Worm (Caenorhabditis elegans) whole organism, young adult: ENCODE results near the gene mam-2.

Experiments
- C17E4.6 ChIP-seq: fragments of 200-800 bp; sonication (Bioruptor generic); IDR thresholded peaks from 2 replicates; pipeline ENCODE4 v1.3.6; 2022; ENCODE audit warnings: missing genetic modification reagents, missing genetic modification characterization, missing compliant biosample characterization
- D2030.7 ChIP-seq: fragments of 200-800 bp; sonication (Bioruptor generic); IDR thresholded peaks from 2 replicates; pipeline ENCODE4 v1.3.6; 2022; ENCODE audit warnings: missing genetic modification reagents, missing genetic modification characterization, missing compliant biosample characterization
- F37B4.10 ChIP-seq: fragments of 200-800 bp; sonication (Bioruptor generic); IDR thresholded peaks from 2 replicates; pipeline ENCODE4 v1.3.6; 2022; ENCODE audit warnings: missing genetic modification characterization, missing compliant biosample characterization
- F39B2.1 ChIP-seq: fragments of 200-800 bp; sonication (Bioruptor generic); IDR thresholded peaks from 2 replicates; pipeline ENCODE4 v1.3.6; 2022; ENCODE audit warnings: missing genetic modification reagents, missing genetic modification characterization, missing compliant biosample characterization
- F49E8.2 ChIP-seq: sonication (generic microtip); optimal IDR thresholded peaks from 3 replicates; lab custom pipeline; 2017; ENCODE audit warnings: missing genetic modification characterization, mild to moderate bottlenecking, missing compliant biosample characterization, antibody characterized with exemption, moderate library complexity; ENCODE audit not compliant: insufficient read depth
- F55B11.4 ChIP-seq: sonication (generic microtip); optimal IDR thresholded peaks from 2 replicates; lab custom pipeline; 2016; ENCODE audit warnings: missing compliant biosample characterization, missing genetic modification characterization, borderline replicate concordance; ENCODE audit not compliant: insufficient read depth
- F57C9.4 ChIP-seq: sonication (generic microtip); optimal IDR thresholded peaks from 2 replicates; lab custom pipeline; 2017; ENCODE audit warnings: mild to moderate bottlenecking, missing genetic modification characterization, missing compliant biosample characterization
- K12H6.12 ChIP-seq: fragments of 200-800 bp; sonication (Bioruptor generic); optimal IDR thresholded peaks from 2 replicates; lab custom pipeline; 2018; ENCODE audit warnings: mild to moderate bottlenecking, missing genetic modification characterization, missing compliant biosample characterization
- T07F8.4 ChIP-seq: sonication (generic microtip); optimal IDR thresholded peaks from 2 replicates; lab custom pipeline; 2016; ENCODE audit warnings: mild to moderate bottlenecking, missing genetic modification characterization, moderate library complexity, missing compliant biosample characterization
- akir-1 ChIP-seq: fragments of 200-800 bp; sonication (Bioruptor generic); optimal IDR thresholded peaks from 2 replicates; lab custom pipeline; 2018; ENCODE audit warnings: mild to moderate bottlenecking, missing genetic modification characterization, moderate library complexity, missing compliant biosample characterization
- attf-3 ChIP-seq: fragments of 200-800 bp; sonication (Bioruptor generic); conservative IDR thresholded peaks from 2 replicates; pipeline ENCODE4 v1.3.6; 2022; ENCODE audit warnings: missing genetic modification reagents, missing genetic modification characterization, missing compliant biosample characterization
- attf-6 ChIP-seq: fragments of 200-800 bp; sonication (Bioruptor generic); IDR thresholded peaks from 2 replicates; pipeline ENCODE4 v1.3.6; 2022; ENCODE audit warnings: missing genetic modification reagents, missing genetic modification characterization, missing compliant biosample characterization
- ccch-3 ChIP-seq: fragments of 200-800 bp; sonication (Bioruptor generic); optimal IDR thresholded peaks from 2 replicates; lab custom pipeline; 2018; ENCODE audit warnings: mild to moderate bottlenecking, missing genetic modification characterization, missing compliant biosample characterization
- cebp-2 ChIP-seq: fragments of 200-800 bp; sonication (Bioruptor generic); IDR thresholded peaks from 2 replicates; pipeline ENCODE4 v1.3.6; 2022; ENCODE audit warnings: missing genetic modification characterization, missing compliant biosample characterization
- ceh-100 ChIP-seq: fragments of 200-800 bp; sonication (Bioruptor generic); IDR thresholded peaks from 2 replicates; pipeline ENCODE4 v1.3.6; 2022; ENCODE audit warnings: missing genetic modification reagents, missing genetic modification characterization, missing compliant biosample characterization
- efl-1 ChIP-seq: fragments of 150-350 bp; optimal IDR thresholded peaks from 2 replicates; lab custom pipeline; 2014; ENCODE audit warnings: missing biosample characterization, missing genetic modification reagents, missing genetic modification characterization
- egl-44 ChIP-seq: fragments of 200-800 bp; sonication (Bioruptor generic); IDR thresholded peaks from 2 replicates; pipeline ENCODE4 v1.3.6; 2022; ENCODE audit warnings: missing genetic modification reagents, missing genetic modification characterization, missing compliant biosample characterization
- fkh-3 ChIP-seq: sonication (generic microtip); optimal IDR thresholded peaks from 2 replicates; lab custom pipeline; 2016; ENCODE audit warnings: mild to moderate bottlenecking, missing genetic modification characterization, missing compliant biosample characterization
- gei-17 ChIP-seq: fragments of 200-800 bp; sonication (Bioruptor generic); optimal IDR thresholded peaks from 2 replicates; lab custom pipeline; 2018; ENCODE audit warnings: mild to moderate bottlenecking, missing genetic modification characterization, missing compliant biosample characterization
- him-1 ChIP-seq: sonication (generic microtip); optimal IDR thresholded peaks from 2 replicates; lab custom pipeline; 2016; ENCODE audit warnings: missing genotype, missing genetic modification reagents, missing genetic modification characterization, missing compliant biosample characterization
- hmg-1.2 ChIP-seq: fragments of 200-800 bp; sonication (Bioruptor generic); IDR thresholded peaks from 2 replicates; pipeline ENCODE4 v1.3.6; 2022; ENCODE audit warnings: missing genetic modification reagents, missing genetic modification characterization, missing compliant biosample characterization
- let-526 ChIP-seq: fragments of 200-800 bp; sonication (Bioruptor generic); IDR thresholded peaks from 2 replicates; pipeline ENCODE4 v1.3.6; 2022; ENCODE audit warnings: missing genetic modification reagents, missing genetic modification characterization, missing compliant biosample characterization
- lin-26 ChIP-seq: fragments of 200-800 bp; sonication (Bioruptor generic); IDR thresholded peaks from 2 replicates; pipeline ENCODE4 v1.3.6; 2022; ENCODE audit warnings: missing genetic modification reagents, missing genetic modification characterization, missing compliant biosample characterization
- lir-1 ChIP-seq: fragments of 200-800 bp; sonication (Bioruptor generic); conservative IDR thresholded peaks from 2 replicates; pipeline ENCODE4 v1.3.6; 2022; ENCODE audit warnings: missing genetic modification reagents, missing genetic modification characterization, missing compliant biosample characterization
- madf-6 ChIP-seq: fragments of 200-800 bp; sonication (Bioruptor generic); IDR thresholded peaks from 2 replicates; pipeline ENCODE4 v1.3.6; 2022; ENCODE audit warnings: missing genetic modification reagents, missing genetic modification characterization, missing compliant biosample characterization
- mcd-1 ChIP-seq: fragments of 200-800 bp; sonication (Bioruptor generic); IDR thresholded peaks from 2 replicates; pipeline ENCODE4 v1.3.6; 2022; ENCODE audit warnings: missing genetic modification reagents, missing genetic modification characterization, missing compliant biosample characterization
- mes-4 ChIP-seq: sonication (generic microtip); optimal IDR thresholded peaks from 2 replicates; lab custom pipeline; 2016; ENCODE audit warnings: missing genotype, missing genetic modification characterization, missing compliant biosample characterization
- nhr-120 ChIP-seq: fragments of 200-800 bp; sonication (Bioruptor generic); IDR thresholded peaks from 2 replicates; pipeline ENCODE4 v1.3.6; 2022; ENCODE audit warnings: missing genetic modification characterization, missing compliant biosample characterization
- nhr-179 ChIP-seq: sonication (generic microtip); optimal IDR thresholded peaks from 2 replicates; lab custom pipeline; 2016; ENCODE audit warnings: mild to moderate bottlenecking, missing genetic modification characterization, missing compliant biosample characterization
- nhr-90 ChIP-seq: sonication (generic microtip); optimal IDR thresholded peaks from 2 replicates; lab custom pipeline; 2016; ENCODE audit warnings: missing genotype, mild to moderate bottlenecking, missing genetic modification characterization, missing compliant biosample characterization
- sdz-38 ChIP-seq: sonication (generic microtip); optimal IDR thresholded peaks from 2 replicates; lab custom pipeline; 2016; ENCODE audit warnings: missing genotype, missing genetic modification characterization, missing compliant biosample characterization
- snpc-4 ChIP-seq, 5 experiments: fragments of 150-350 bp in 1 of 5; sonication (generic microtip) in 4 of 5; optimal IDR thresholded peaks; 2 replicates each; lab custom pipeline; 2014 to 2018; ENCODE audit warnings: missing genetic modification characterization in 5 of 5, missing biosample characterization in 3 of 5, antibody characterized with exemption in 2 of 5, mild to moderate bottlenecking in 2 of 5, missing compliant biosample characterization in 2 of 5, missing genotype in 2 of 5, moderate library complexity in 2 of 5, missing genetic modification reagents in 1 of 5
- somi-1 ChIP-seq: fragments of 200-800 bp; sonication (Bioruptor generic); optimal IDR thresholded peaks from 2 replicates; lab custom pipeline; 2018; ENCODE audit warnings: mild to moderate bottlenecking, missing genetic modification characterization, missing compliant biosample characterization
- sptf-2 ChIP-seq: fragments of 200-800 bp; sonication (Bioruptor generic); optimal IDR thresholded peaks from 2 replicates; lab custom pipeline; 2018; ENCODE audit warnings: mild to moderate bottlenecking, missing genetic modification characterization, missing compliant biosample characterization
- unc-130 ChIP-seq: sonication (generic microtip); optimal IDR thresholded peaks from 2 replicates; lab custom pipeline; 2016; ENCODE audit warnings: missing genetic modification reagents, missing genetic modification characterization, missing compliant biosample characterization
- ztf-22 ChIP-seq: fragments of 200-800 bp; sonication (Bioruptor generic); optimal IDR thresholded peaks from 2 replicates; lab custom pipeline; 2018; ENCODE audit warnings: mild to moderate bottlenecking, missing genetic modification characterization, moderate library complexity, missing compliant biosample characterization
- ztf-25 ChIP-seq: fragments of 200-800 bp; sonication (Bioruptor generic); IDR thresholded peaks from 2 replicates; pipeline ENCODE4 v1.3.6; 2022; ENCODE audit warnings: missing genetic modification reagents, missing genetic modification characterization, missing compliant biosample characterization

Gene mam-2

ce11 chrIV:9972629-9973028, 10.4 kb upstream of the mam-2 start, which contains the start of the genes C47E12.12 and C47E12.10:
C47E12.12 (minus strand) TSS chrIV:9972729.
C47E12.10 (plus strand) TSS chrIV:9972800.
- no peak for TF ChIP-seq lir-1 (GFP tag; lab: Robert Waterston, UW)
- no peak for TF ChIP-seq nhr-179
- TF ChIP-seq C17E4.6 (GFP tag; lab: Robert Waterston, UW): no peak
- no peak for TF ChIP-seq efl-1 (GFP tag; lab: Kevin White, UChicago)
- no peak for TF ChIP-seq mcd-1
- TF ChIP-seq ccch-3: no peak
- TF ChIP-seq F37B4.10: no peak
- no peak for TF ChIP-seq ztf-25 (GFP tag; lab: Robert Waterston, UW)
- no peak for TF ChIP-seq snpc-4 (GFP tag; optimal IDR thresholded peaks at IDR 0.05; lab: Kevin White, UChicago)
- no peak for TF ChIP-seq snpc-4 (tag; optimal IDR thresholded peaks at IDR 0.05; lab: Kevin White, UChicago)
- TF ChIP-seq F49E8.2 (tag; lab: Kevin White, UChicago): no peak
- no peak for TF ChIP-seq let-526 (GFP tag; lab: Robert Waterston, UW)
- TF ChIP-seq F57C9.4: no peak
- no peak for TF ChIP-seq akir-1 (GFP tag; lab: Kevin White, UChicago)
- TF ChIP-seq hmg-1.2 (GFP tag; lab: Robert Waterston, UW): no peak
- no peak for TF ChIP-seq fkh-3 (tag; lab: Kevin White, UChicago)
- no peak for TF ChIP-seq lin-26 (GFP tag; lab: Robert Waterston, UW)
- no peak for TF ChIP-seq attf-3 (GFP tag; lab: Robert Waterston, UW)
- TF ChIP-seq D2030.7 (GFP tag; lab: Robert Waterston, UW): no peak
- no peak for TF ChIP-seq mes-4 (tag; lab: Kevin White, UChicago)
- TF ChIP-seq madf-6 (GFP tag; lab: Robert Waterston, UW): no peak

DNA sequence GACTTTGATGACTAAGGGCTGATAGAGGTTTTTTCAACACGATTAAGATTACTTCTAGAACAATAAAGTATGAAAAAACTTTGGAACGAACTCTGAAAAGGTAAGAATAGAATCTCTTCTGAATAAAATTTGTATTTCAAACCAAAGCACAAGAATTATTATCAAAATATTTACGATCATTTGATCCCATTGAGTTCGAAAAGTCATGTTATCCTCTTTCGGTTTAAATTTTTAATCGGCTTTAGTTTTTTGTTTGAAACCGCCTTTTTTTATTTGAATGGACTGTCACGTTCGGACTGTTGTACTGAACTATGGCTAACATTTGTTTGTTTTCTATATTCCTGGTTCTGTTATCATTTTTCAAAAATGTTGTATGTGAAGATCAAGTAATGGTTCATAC, 8.6 kb upstream of the mam-2 start, which contains the start of gene C47E12.9:
TSS of gene C47E12.9 (plus strand) at position 301 of the 400 bp plus-strand sequence.
- TF ChIP-seq unc-130 (GFP tag; lab: Kevin White, UChicago) (no peak), F55B11.4 (tag; lab: Kevin White, UChicago) (no peak), gei-17 (no peak), lir-1 (GFP tag; lab: Robert Waterston, UW) (no peak), K12H6.12 (tag; lab: Kevin White, UChicago) (no peak), attf-6 (GFP tag; lab: Robert Waterston, UW) (no peak), sdz-38 (no peak), somi-1 (GFP tag; lab: Kevin White, UChicago) (no peak), him-1 (tag; lab: Kevin White, UChicago) (no peak), T07F8.4 (tag; lab: Kevin White, UChicago) (no peak)

DNA sequence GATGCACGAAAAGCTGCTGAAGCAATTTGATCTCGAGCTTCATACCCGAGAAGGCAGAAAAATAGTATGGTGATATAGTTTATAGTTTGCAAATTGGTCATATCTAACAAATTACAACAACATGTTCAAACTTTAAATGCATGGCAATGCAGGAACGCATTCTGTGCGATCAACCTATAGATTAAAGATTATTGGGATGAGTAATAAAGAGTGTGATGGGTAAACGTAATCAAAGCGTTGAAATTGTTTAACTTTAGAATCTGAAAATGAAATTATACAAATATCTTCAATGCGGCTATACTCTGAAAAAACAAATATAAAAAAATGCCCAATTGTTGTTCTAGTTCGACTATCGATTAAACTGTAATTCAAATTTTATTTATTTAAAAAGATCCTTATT, 6.7 kb upstream of the mam-2 start, which contains the start of gene C47E12.14:
TSS of gene C47E12.14 (minus strand) at position 101 of the 400 bp plus-strand sequence.
- TF ChIP-seq cebp-2: no peak
- TF ChIP-seq ztf-22 (GFP tag; lab: Kevin White, UChicago): no peak
- no peak for TF ChIP-seq sptf-2 (GFP tag; lab: Kevin White, UChicago)
- TF ChIP-seq nhr-120 (GFP tag; lab: Robert Waterston, UW): no peak
- no peak for TF ChIP-seq lin-26 (GFP tag; lab: Robert Waterston, UW)
- no peak for TF ChIP-seq egl-44
- TF ChIP-seq ceh-100: no peak
- TF ChIP-seq F37B4.10: no peak
- no peak for TF ChIP-seq nhr-90
- TF ChIP-seq F39B2.1: no peak
